Worm (Caenorhabditis elegans) whole organism, L4 larva: Measurements from ENCODE around the gene latd-1.
A peak's percentile ranks its signal among the peaks of the same experiment; 100 is the strongest.

ENCODE experiments used
- F37D6.2 ChIP-seq: sonication (generic microtip); optimal IDR thresholded peaks from 2 replicates; lab custom pipeline; 2016; ENCODE audit warnings: mild to moderate bottlenecking, missing genetic modification characterization, missing compliant biosample characterization
- arid-1 ChIP-seq: fragments of 200-800 bp; sonication (Bioruptor generic); conservative IDR thresholded peaks from 2 replicates; pipeline ENCODE4 v1.3.6; 2022; ENCODE audit warnings: missing genetic modification reagents, missing genetic modification characterization, missing compliant biosample characterization
- ceh-20 ChIP-seq: fragments of 200-800 bp; sonication (Bioruptor generic); IDR thresholded peaks from 2 replicates; pipeline ENCODE4 v1.3.6; 2022; ENCODE audit warnings: missing genetic modification reagents, missing genetic modification characterization, missing compliant biosample characterization
- ceh-62 ChIP-seq: sonication (generic microtip); optimal IDR thresholded peaks from 2 replicates; lab custom pipeline; 2017; ENCODE audit warnings: missing biosample characterization, missing genetic modification characterization
- ces-1 ChIP-seq: fragments of 150-350 bp; sonication (generic microtip); optimal IDR thresholded peaks from 4 replicates; lab custom pipeline; 2014; ENCODE audit warnings: missing biosample characterization, missing genetic modification reagents, missing genetic modification characterization
- daf-12 ChIP-seq: fragments of 150-350 bp; optimal IDR thresholded peaks from 2 replicates; lab custom pipeline; 2014; ENCODE audit warnings: missing biosample characterization, missing genetic modification reagents, missing genetic modification characterization
- jun-1 ChIP-seq: fragments of 150-350 bp; optimal IDR thresholded peaks from 2 replicates; lab custom pipeline; 2014; ENCODE audit warnings: missing biosample characterization, missing genetic modification reagents, missing genetic modification characterization
- lsy-2 ChIP-seq, 2 experiments: fragments of 150-350 bp in 1 of 2; sonication (generic microtip) in 1 of 2; optimal IDR thresholded peaks; 2 replicates each; lab custom pipeline; 2014 to 2017; ENCODE audit warnings: missing biosample characterization in 2 of 2, missing genetic modification characterization in 2 of 2
- madf-9 ChIP-seq: fragments of 200-800 bp; sonication (Bioruptor generic); conservative IDR thresholded peaks from 2 replicates; pipeline ENCODE4 v1.3.6; 2022; ENCODE audit warnings: missing genetic modification reagents, missing genetic modification characterization, missing compliant biosample characterization
- mdt-29 ChIP-seq: fragments of 200-800 bp; sonication (Bioruptor generic); IDR thresholded peaks from 2 replicates; pipeline ENCODE4 v1.3.6; 2022; ENCODE audit warnings: missing genetic modification reagents, missing genetic modification characterization, missing compliant biosample characterization
- mep-1 ChIP-seq: fragments of 150-350 bp; sonication (generic microtip); optimal IDR thresholded peaks from 3 replicates; lab custom pipeline; 2014; ENCODE audit warnings: missing biosample characterization, missing genetic modification characterization
- nhr-11 ChIP-seq: fragments of 150-350 bp; optimal IDR thresholded peaks from 2 replicates; lab custom pipeline; 2014; ENCODE audit warnings: missing biosample characterization, missing genetic modification characterization
- nhr-41 ChIP-seq: fragments of 200-800 bp; sonication (Bioruptor generic); IDR thresholded peaks from 2 replicates; pipeline ENCODE4 v1.3.6; 2022; ENCODE audit warnings: missing genetic modification reagents, missing genetic modification characterization, missing compliant biosample characterization
- nhr-76 ChIP-seq: fragments of 150-350 bp; optimal IDR thresholded peaks from 2 replicates; lab custom pipeline; 2014; ENCODE audit warnings: missing biosample characterization, missing genetic modification characterization
- nhr-77 ChIP-seq: fragments of 150-350 bp; optimal IDR thresholded peaks from 2 replicates; lab custom pipeline; 2014; ENCODE audit warnings: missing biosample characterization, missing genetic modification characterization
- skn-1 ChIP-seq: fragments of 150-350 bp; optimal IDR thresholded peaks from 2 replicates; lab custom pipeline; 2014; ENCODE audit warnings: missing biosample characterization, missing genetic modification characterization
- snpc-1.2 ChIP-seq: fragments of 200-800 bp; sonication (Bioruptor generic); IDR thresholded peaks from 2 replicates; pipeline ENCODE4 v1.3.6; 2022; ENCODE audit warnings: missing genetic modification reagents, missing genetic modification characterization, missing compliant biosample characterization
- unc-62 ChIP-seq, 3 experiments: fragments of 150-350 bp in 1 of 3; sonication (generic microtip); optimal IDR thresholded peaks in 2 of 3; peaks in 1 of 3; 1 replicate in 1 of 3; 2 replicates in 2 of 3; lab custom pipeline; 2014 to 2017; ENCODE audit warnings: missing biosample characterization in 3 of 3, missing genetic modification characterization in 3 of 3, missing genetic modification reagents in 3 of 3, missing genotype in 1 of 3

Gene latd-1

DNA sequence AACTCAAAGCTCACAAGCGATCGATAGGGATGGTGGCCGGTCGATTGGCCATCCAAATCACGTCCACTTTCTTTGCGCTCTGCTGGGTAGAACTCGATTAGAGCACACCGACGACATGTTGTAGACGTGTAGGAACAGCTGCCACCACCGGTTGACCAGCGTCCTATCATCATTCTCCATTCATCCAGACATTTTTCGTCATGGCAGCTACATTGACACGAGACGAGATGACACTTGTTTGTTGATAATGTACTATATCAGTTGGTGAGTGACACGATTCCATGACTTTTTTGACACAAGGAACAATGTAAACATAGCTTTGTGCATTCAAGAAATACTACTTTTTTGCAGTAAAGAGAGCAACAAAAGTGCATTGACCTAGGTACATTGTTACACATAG is 31.1 kb downstream of the latd-1 start (continued):
- TF ChIP-seq unc-62 (GFP tag; optimal IDR thresholded peaks at IDR 0.05 in 1 of 2; lab: Kevin White, UChicago), result peak in 1 of 2 experiments; percentile 93
- TF ChIP-seq unc-62 (tag; optimal IDR thresholded peaks at IDR 0.05; lab: Kevin White, UChicago), result no peak
- no peak for TF ChIP-seq nhr-76 (tag; lab: Kevin White, UChicago)
- no peak for TF ChIP-seq F37D6.2 (tag; lab: Kevin White, UChicago)
- no peak for TF ChIP-seq jun-1
- TF ChIP-seq nhr-77 (tag; lab: Kevin White, UChicago), result no peak
- no peak for TF ChIP-seq daf-12 (tag; lab: Kevin White, UChicago)
- TF ChIP-seq nhr-11 (tag; lab: Kevin White, UChicago), result peak; percentile 61
- TF ChIP-seq mep-1 (tag; lab: Kevin White, UChicago), result no peak
- peak; percentile 29; the same call in 1 of the 2 replicates for TF ChIP-seq ceh-20
- no peak for TF ChIP-seq madf-9 (GFP tag; lab: Robert Waterston, UW)
- no peak for TF ChIP-seq ceh-62 (tag; lab: Kevin White, UChicago)
- no peak for TF ChIP-seq lsy-2 (tag; optimal IDR thresholded peaks at IDR 0.05; lab: Kevin White, UChicago)
- TF ChIP-seq snpc-1.2 (GFP tag; lab: Robert Waterston, UW), result no peak
- TF ChIP-seq nhr-41 (GFP tag; lab: Robert Waterston, UW), result no peak
- no peak for TF ChIP-seq ces-1 (GFP tag; lab: Kevin White, UChicago)
- TF ChIP-seq mdt-29, result no peak
- TF ChIP-seq, all 104 proteins: peak for 8

ce11 chrX:7847413-7847812 is 50.2 kb downstream of the latd-1 start, which contains the start of gene C54D2.6:
C54D2.6 (minus strand) TSS chrX:7847513.
- TF ChIP-seq unc-62 (GFP tag; optimal IDR thresholded peaks at IDR 0.05 in 1 of 2; lab: Kevin White, UChicago) (peak in 1 of 2 experiments; percentile 86), unc-62 (tag; optimal IDR thresholded peaks at IDR 0.05; lab: Kevin White, UChicago) (no peak), skn-1 (tag; lab: Kevin White, UChicago) (no peak), arid-1 (GFP tag; lab: Robert Waterston, UW) (no peak)
- TF ChIP-seq, all 104 proteins: peak for 1
